Fruit fly (Drosophila melanogaster): ENCODE measurements around the gene CG32079.
A peak's percentile ranks its signal among the peaks of the same experiment; 100 is the strongest.

Gene CG32079

dm6 chr3L:11033327-11033975, 8.1 kb downstream of the CG32079 start (continued):
- TF ChIP-seq Sox102F (GFP tag; optimal IDR thresholded peaks at IDR 0.05) (peak; percentile 56), spab (GFP tag; optimal IDR thresholded peaks at IDR 0.05) (peak; percentile 81), salr (GFP tag; optimal IDR thresholded peaks at IDR 0.05) (peak; percentile 33 to 46), CG16779 (tag; optimal IDR thresholded peaks at IDR 0.05) (peak; percentile 50), esn (GFP tag; optimal IDR thresholded peaks at IDR 0.05) (peak; percentile 81), CG32006 (GFP tag; optimal IDR thresholded peaks at IDR 0.05) (peak; percentile 79), CG3919 (GFP tag; optimal IDR thresholded peaks at IDR 0.05) (peak; percentile 71), CG9139 (GFP tag; optimal IDR thresholded peaks at IDR 0.05) (peak; percentile 59), CG11762 (GFP tag; optimal IDR thresholded peaks at IDR 0.05; ENCODE audit: insufficient read depth) (peak; percentile 66), CG6808 (GFP tag; optimal IDR thresholded peaks at IDR 0.05) (peak; percentile 80), dsx (GFP tag; optimal IDR thresholded peaks at IDR 0.05; ENCODE audit: poor library complexity, severe bottlenecking) (peak; percentile 82), dac (GFP tag; optimal IDR thresholded peaks at IDR 0.05) (peak; percentile 61), Sox14 (GFP tag; optimal IDR thresholded peaks at IDR 0.05) (peak; percentile 69), CG6163 (GFP tag; IDR thresholded peaks at IDR 0.05) (peak; percentile 79), CG8632 (GFP tag; optimal IDR thresholded peaks at IDR 0.05) (peak; percentile 59), Ets21C (GFP tag; optimal IDR thresholded peaks at IDR 0.05) (peak; percentile 36), CG6276 (GFP tag; optimal IDR thresholded peaks at IDR 0.05) (peak; percentile 76), net (GFP tag; optimal IDR thresholded peaks at IDR 0.05) (peak; percentile 64), lz (GFP tag; optimal IDR thresholded peaks at IDR 0.05) (peak; percentile 68), CG3032 (tag; optimal IDR thresholded peaks at IDR 0.05) (peak; percentile 79), Gug (GFP tag; IDR thresholded peaks at IDR 0.05) (peak; percentile 78)

DNA sequence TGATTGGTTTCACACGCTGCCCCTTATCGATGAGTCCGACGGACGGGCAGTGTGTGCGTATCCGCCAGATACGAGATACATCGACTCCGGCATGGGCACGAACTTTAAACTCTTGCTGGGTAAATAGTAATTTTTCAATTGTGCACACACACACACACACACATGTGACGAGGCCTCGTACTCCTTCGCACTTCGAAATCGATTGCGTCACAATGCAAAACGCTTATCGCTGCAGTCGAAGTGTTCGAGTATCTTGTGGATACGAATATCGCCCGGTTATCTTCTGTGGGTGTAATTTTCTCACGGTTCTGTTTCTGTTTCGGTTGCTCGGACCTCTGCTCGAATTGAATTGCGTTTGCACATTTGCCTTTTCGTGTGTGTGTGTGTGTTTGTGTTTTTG, 9.7 kb downstream of the CG32079 start:
- no peak for TF ChIP-seq CG31627 (GFP tag; optimal IDR thresholded peaks at IDR 0.05)
- TF ChIP-seq vri (GFP tag; optimal IDR thresholded peaks at IDR 0.05): peak; percentile 63

dm6 chr3L:11041193-11041592, 15.8 kb downstream of the CG32079 start:
- TF ChIP-seq CG15336 (GFP tag; IDR thresholded peaks at IDR 0.05) (no peak), Ets96B (tag; optimal IDR thresholded peaks at IDR 0.05) (no peak), Met (GFP tag; optimal IDR thresholded peaks at IDR 0.05) (no peak), CG8319 (GFP tag; optimal IDR thresholded peaks at IDR 0.05) (no peak), Hr39 (GFP tag; optimal IDR thresholded peaks at IDR 0.05) (no peak), CG6163 (GFP tag; IDR thresholded peaks at IDR 0.05) (no peak), CG8632 (GFP tag; optimal IDR thresholded peaks at IDR 0.05) (no peak), CG6854 (GFP tag; optimal IDR thresholded peaks at IDR 0.05) (no peak), CG6792 (GFP tag; optimal IDR thresholded peaks at IDR 0.05) (no peak)

DNA sequence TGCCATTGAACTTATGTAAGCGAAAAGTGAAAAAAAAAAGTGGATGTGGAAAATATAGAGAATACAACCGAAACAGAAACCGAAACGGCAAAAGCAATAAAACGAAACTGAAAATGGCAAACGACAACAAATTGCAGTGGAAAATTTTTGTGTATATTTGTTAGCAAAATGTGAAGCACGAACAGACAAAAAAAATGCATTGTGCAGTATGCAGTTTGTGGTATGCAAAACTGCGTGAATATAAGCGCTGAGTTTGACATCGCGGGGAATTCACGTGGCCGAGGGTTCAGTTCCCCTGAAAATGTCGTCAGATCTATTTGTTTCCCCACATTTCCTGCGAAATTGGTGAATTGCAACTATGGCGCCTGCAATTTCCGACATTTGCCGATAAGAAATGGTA, 18.3 kb downstream of the CG32079 start:
- no peak for TF ChIP-seq Gug (GFP tag; IDR thresholded peaks at IDR 0.05)
- no peak for TF ChIP-seq salr (GFP tag; optimal IDR thresholded peaks at IDR 0.05)
- no peak for TF ChIP-seq CG11294 (GFP tag; IDR thresholded peaks at IDR 0.05)
- no peak for TF ChIP-seq Ets21C (GFP tag; optimal IDR thresholded peaks at IDR 0.05)
- no peak for TF ChIP-seq eg (GFP tag; IDR thresholded peaks at IDR 0.05)

dm6 chr3L:11045009-11045408, 19.6 kb downstream of the CG32079 start:
- TF ChIP-seq CG8119 (GFP tag; IDR thresholded peaks at IDR 0.05): 0 out of 3 replicates have a peak, but pooled peaks have one; percentile 12
- no peak for TF ChIP-seq CG11762 (GFP tag; optimal IDR thresholded peaks at IDR 0.05; ENCODE audit: insufficient read depth)
